Worm (Caenorhabditis elegans): ENCODE results near the gene F35E12.10.

DNA sequence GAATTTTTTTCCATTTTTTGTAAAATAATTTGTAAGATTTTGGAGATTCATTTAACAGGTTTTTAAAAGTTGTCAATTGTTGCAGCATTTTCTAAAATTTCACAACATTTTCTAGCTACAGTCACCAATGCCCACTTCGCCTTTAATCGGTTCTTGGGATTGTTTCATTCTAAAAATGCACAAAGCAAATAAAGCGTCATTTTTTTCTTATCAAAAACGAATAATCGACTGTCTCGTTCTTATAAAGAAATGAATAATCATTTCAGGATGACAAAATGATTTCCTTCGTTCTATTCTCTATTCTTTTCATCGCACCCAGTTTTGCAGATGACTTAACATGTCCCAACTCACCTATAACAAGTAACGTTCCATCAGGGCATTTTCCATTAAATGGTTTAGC is 27.0 kb upstream of the F35E12.10 start, which contains the start of gene F53C11.1:
- TF ChIP-seq nhr-11 (tag; optimal IDR thresholded peaks at IDR 0.05), result no peak
- no peak for TF ChIP-seq nhr-10 (tag; optimal IDR thresholded peaks at IDR 0.05)
- TF ChIP-seq zag-1 (tag; optimal IDR thresholded peaks at IDR 0.05), result no peak
- no peak for TF ChIP-seq elt-3 (tag; optimal IDR thresholded peaks at IDR 0.05)
- no peak for TF ChIP-seq unc-62 (GFP tag; optimal IDR thresholded peaks at IDR 0.05)
- TF ChIP-seq aly-2 (tag; optimal IDR thresholded peaks at IDR 0.05), result no peak
- TF ChIP-seq ama-1 (optimal IDR thresholded peaks at IDR 0.05), result no peak
- TF ChIP-seq egl-27 (tag; optimal IDR thresholded peaks at IDR 0.05), result no peak
- TF ChIP-seq skn-1 (tag; optimal IDR thresholded peaks at IDR 0.05), result no peak
- no peak for TF ChIP-seq ztf-4 (tag; optimal IDR thresholded peaks at IDR 0.05)
- no peak for TF ChIP-seq lin-13 (GFP tag; optimal IDR thresholded peaks at IDR 0.05)
- no peak for TF ChIP-seq snpc-4 (tag; optimal IDR thresholded peaks at IDR 0.05)
- TF ChIP-seq unc-39 (tag; optimal IDR thresholded peaks at IDR 0.05), result no peak
